Worm (Caenorhabditis elegans): ENCODE results near the gene ugt-38.

Gene ugt-38

ce11 chrV:7111276-7111675 lies 36.0 kb downstream of the ugt-38 start:
- no peak for TF ChIP-seq unc-62 (GFP tag; optimal IDR thresholded peaks at IDR 0.05)

- no peak for TF ChIP-seq unc-62 (GFP tag; optimal IDR thresholded peaks at IDR 0.05)
Measured at ce11 chrV:7110370-7110769, 36.9 kb downstream of the ugt-38 start.

- TF ChIP-seq unc-62 (GFP tag; optimal IDR thresholded peaks at IDR 0.05) = no peak
Measured at ce11 chrV:7106499-7107152, 40.6 kb downstream of the ugt-38 start.

ce11 chrV:7103247-7103646 lies 44.0 kb downstream of the ugt-38 start, which contains the start of gene odr-2:
Gene odr-2, plus strand, starts transcription at chrV:7103547.
- TF ChIP-seq unc-62 (GFP tag; optimal IDR thresholded peaks at IDR 0.05) = no peak

- TF ChIP-seq unc-62 (GFP tag; optimal IDR thresholded peaks at IDR 0.05) = no peak
Measured at ce11 chrV:7096811-7097210, 50.5 kb downstream of the ugt-38 start.

- TF ChIP-seq unc-62 (GFP tag; optimal IDR thresholded peaks at IDR 0.05) = no peak
Measured at ce11 chrV:7096129-7096730, 51.0 kb downstream of the ugt-38 start.
